Fruit fly (Drosophila melanogaster) whole organism, embryonic: ENCODE results near the gene msl-3.

Source experiments
- Bdp1 ChIP-seq: fragments of 200-800 bp; sonication (Bioruptor generic); optimal IDR thresholded peaks from 3 replicates; lab custom pipeline; 2016; ENCODE audit warnings: missing biosample characterization, missing genetic modification characterization
- CG1024 ChIP-seq: fragments of 200-800 bp; sonication (Bioruptor generic); IDR thresholded peaks from 2 replicates; pipeline ENCODE4 v1.3.6; 2022; ENCODE audit warnings: missing biosample characterization, missing genetic modification characterization
- CG10979 ChIP-seq: fragments of 200-800 bp; sonication (Bioruptor generic); optimal IDR thresholded peaks from 2 replicates; lab custom pipeline; 2018; ENCODE audit warnings: missing biosample characterization, mild to moderate bottlenecking, missing genetic modification characterization, moderate library complexity
- CG11398 ChIP-seq: fragments of 200-800 bp; sonication (Bioruptor generic); optimal IDR thresholded peaks from 2 replicates; lab custom pipeline; 2016; ENCODE audit warnings: missing biosample characterization, missing genetic modification characterization
- CG11560 ChIP-seq: fragments of 200-800 bp; sonication (Bioruptor generic); IDR thresholded peaks from 3 replicates; pipeline ENCODE4 v1.3.6; 2022; ENCODE audit warnings: missing biosample characterization, missing genetic modification characterization
- CG11696 ChIP-seq: fragments of 200-800 bp; sonication (Bioruptor generic); IDR thresholded peaks from 2 replicates; pipeline ENCODE4 v1.3.6; 2022; ENCODE audit warnings: missing biosample characterization, missing genetic modification characterization
- CG12391 ChIP-seq: fragments of 200-800 bp; sonication (Bioruptor generic); optimal IDR thresholded peaks from 3 replicates; lab custom pipeline; 2018; ENCODE audit warnings: missing biosample characterization, mild to moderate bottlenecking, missing genetic modification characterization, moderate library complexity
- CG12744 ChIP-seq: fragments of 200-800 bp; sonication (Bioruptor generic); optimal IDR thresholded peaks from 2 replicates; lab custom pipeline; 2016; ENCODE audit warnings: missing biosample characterization, missing genetic modification characterization
- CG14667 ChIP-seq: fragments of 200-800 bp; sonication (Bioruptor generic); IDR thresholded peaks from 2 replicates; pipeline ENCODE4 v1.3.6; 2022; ENCODE audit warnings: missing biosample characterization, missing genetic modification characterization
- CG17829 ChIP-seq: fragments of 200-800 bp; optimal IDR thresholded peaks from 2 replicates; lab custom pipeline; 2019; ENCODE audit warnings: missing biosample characterization, mild to moderate bottlenecking, missing genetic modification characterization, moderate library complexity
- CG18262 ChIP-seq: fragments of 200-800 bp; optimal IDR thresholded peaks from 3 replicates; lab custom pipeline; 2019; ENCODE audit warnings: missing biosample characterization, mild to moderate bottlenecking, missing genetic modification characterization, moderate library complexity
- CG18599 ChIP-seq: fragments of 200-800 bp; sonication (Bioruptor generic); optimal IDR thresholded peaks from 3 replicates; lab custom pipeline; 2017; ENCODE audit warnings: missing biosample characterization, missing genetic modification characterization, mild to moderate bottlenecking, moderate library complexity, missing genetic modification reagents
- CG2129 ChIP-seq: fragments of 200-800 bp; sonication (Bioruptor generic); IDR thresholded peaks from 2 replicates; pipeline ENCODE4 v1.3.6; 2022; ENCODE audit warnings: missing biosample characterization, missing genetic modification characterization; ENCODE audit not compliant: partially characterized antibody
- CG2202 ChIP-seq: fragments of 200-800 bp; sonication (Bioruptor generic); optimal IDR thresholded peaks from 2 replicates; lab custom pipeline; 2018; ENCODE audit warnings: missing biosample characterization, mild to moderate bottlenecking, missing genetic modification characterization
- CG31224 ChIP-seq: fragments of 200-800 bp; sonication (Bioruptor generic); IDR thresholded peaks from 2 replicates; pipeline ENCODE4 v1.3.6; 2022; ENCODE audit warnings: missing biosample characterization, missing genetic modification characterization
- CG31388 ChIP-seq: fragments of 200-800 bp; sonication (Bioruptor generic); optimal IDR thresholded peaks from 2 replicates; lab custom pipeline; 2016; ENCODE audit warnings: missing biosample characterization, missing genetic modification characterization
- CG31441 ChIP-seq: fragments of 200-800 bp; sonication (Bioruptor generic); IDR thresholded peaks from 2 replicates; pipeline ENCODE4 v1.3.6; 2022; ENCODE audit warnings: missing biosample characterization, missing genetic modification characterization
- CG3407 ChIP-seq: fragments of 200-800 bp; sonication (Bioruptor generic); optimal IDR thresholded peaks from 2 replicates; lab custom pipeline; 2018; ENCODE audit warnings: missing biosample characterization, mild to moderate bottlenecking, missing genetic modification characterization
- CG43689 ChIP-seq: fragments of 200-800 bp; sonication (Bioruptor generic); IDR thresholded peaks from 2 replicates; pipeline ENCODE4 v1.3.6; 2022; ENCODE audit warnings: missing biosample characterization, missing genetic modification characterization
- CG8944 ChIP-seq: fragments of 200-800 bp; sonication (Bioruptor generic); optimal IDR thresholded peaks from 3 replicates; lab custom pipeline; 2016; ENCODE audit warnings: missing biosample characterization, missing genetic modification characterization
- CrebB ChIP-seq: fragments of 200-800 bp; sonication (Bioruptor generic); optimal IDR thresholded peaks from 3 replicates; lab custom pipeline; 2018; ENCODE audit warnings: missing biosample characterization, mild to moderate bottlenecking, missing genetic modification characterization
- E2f1 ChIP-seq: fragments of 200-800 bp; sonication (Bioruptor generic); IDR thresholded peaks from 2 replicates; pipeline ENCODE4 v1.3.6; 2022; ENCODE audit warnings: missing biosample characterization, missing genetic modification characterization
- Fer3 ChIP-seq: fragments of 200-800 bp; sonication (Bioruptor generic); optimal IDR thresholded peaks from 2 replicates; lab custom pipeline; 2018; ENCODE audit warnings: missing biosample characterization, mild to moderate bottlenecking, missing genetic modification characterization, moderate library complexity
- HHEX ChIP-seq: fragments of 200-800 bp; sonication (Bioruptor generic); optimal IDR thresholded peaks from 3 replicates; lab custom pipeline; 2017; ENCODE audit warnings: missing biosample characterization, mild to moderate bottlenecking, missing genetic modification characterization, missing genetic modification reagents
- Hmx ChIP-seq: fragments of 200-800 bp; sonication (Bioruptor generic); optimal IDR thresholded peaks from 2 replicates; lab custom pipeline; 2016; ENCODE audit warnings: missing biosample characterization, missing genetic modification characterization
- Hr78 ChIP-seq, 2 experiments: fragments of 200-800 bp in 1 of 2; fragments of >200 bp in 1 of 2; sonication (Bioruptor generic) in 1 of 2; optimal IDR thresholded peaks; 2 replicates each; lab custom pipeline; 2017 to 2019; ENCODE audit warnings: missing biosample characterization in 2 of 2, missing genetic modification characterization in 2 of 2, mild to moderate bottlenecking in 1 of 2, moderate library complexity in 1 of 2
- Meics ChIP-seq: fragments of 200-800 bp; sonication (Bioruptor generic); optimal IDR thresholded peaks from 2 replicates; lab custom pipeline; 2017; ENCODE audit warnings: missing biosample characterization, mild to moderate bottlenecking, missing genetic modification characterization
- NC2β ChIP-seq: fragments of 200-800 bp; sonication (Bioruptor generic); optimal IDR thresholded peaks from 2 replicates; lab custom pipeline; 2016; ENCODE audit warnings: missing biosample characterization, missing genetic modification characterization
- Oaz ChIP-seq: fragments of 200-800 bp; sonication (Bioruptor generic); IDR thresholded peaks from 2 replicates; pipeline ENCODE4 v1.3.6; 2022; ENCODE audit warnings: missing biosample characterization, missing genetic modification characterization
- Ssrp ChIP-seq: fragments of 200-800 bp; sonication (Bioruptor generic); optimal IDR thresholded peaks from 2 replicates; lab custom pipeline; 2018; ENCODE audit warnings: missing biosample characterization, mild to moderate bottlenecking, missing genetic modification characterization, moderate library complexity
- Xrp1 ChIP-seq: fragments of 200-800 bp; sonication (Bioruptor generic); IDR thresholded peaks from 2 replicates; pipeline ENCODE4 v1.3.6; 2022; ENCODE audit warnings: missing biosample characterization, missing genetic modification characterization
- bbx ChIP-seq: fragments of 200-800 bp; sonication (Bioruptor generic); IDR thresholded peaks from 2 replicates; pipeline ENCODE4 v1.3.6; 2022; ENCODE audit warnings: missing biosample characterization, missing genetic modification characterization; ENCODE audit not compliant: partially characterized antibody
- caup ChIP-seq: fragments of 200-800 bp; sonication (Bioruptor generic); optimal IDR thresholded peaks from 3 replicates; lab custom pipeline; 2017; ENCODE audit warnings: missing biosample characterization, mild to moderate bottlenecking, missing genetic modification characterization, moderate library complexity; ENCODE audit not compliant: severe bottlenecking
- crol ChIP-seq: fragments of 200-800 bp; sonication (Bioruptor generic); IDR thresholded peaks from 2 replicates; pipeline ENCODE4 v1.3.6; 2022; ENCODE audit warnings: missing biosample characterization, missing genetic modification characterization
- dimm ChIP-seq: fragments of 200-800 bp; sonication (Bioruptor generic); IDR thresholded peaks from 2 replicates; pipeline ENCODE4 v1.3.6; 2022; ENCODE audit warnings: missing biosample characterization, missing genetic modification characterization
- grau ChIP-seq: fragments of 200-800 bp; optimal IDR thresholded peaks from 3 replicates; lab custom pipeline; 2019; ENCODE audit warnings: missing biosample characterization, mild to moderate bottlenecking, missing genetic modification characterization, moderate library complexity
- ind ChIP-seq: fragments of 200-800 bp; sonication (Bioruptor generic); optimal IDR thresholded peaks from 3 replicates; lab custom pipeline; 2016; ENCODE audit warnings: missing biosample characterization, missing genetic modification characterization
- insv ChIP-seq, 2 experiments: fragments of 200-800 bp; sonication (Bioruptor generic); optimal IDR thresholded peaks; 3 replicates each; lab custom pipeline; 2016 to 2018; ENCODE audit warnings: missing biosample characterization in 2 of 2, missing genetic modification characterization in 2 of 2
- knrl ChIP-seq: fragments of 200-800 bp; sonication (Bioruptor generic); IDR thresholded peaks from 3 replicates; pipeline ENCODE4 v1.3.6; 2022; ENCODE audit warnings: missing biosample characterization, missing genetic modification characterization; ENCODE audit not compliant: partially characterized antibody
- maf-S ChIP-seq: fragments of 200-800 bp; sonication (Bioruptor generic); optimal IDR thresholded peaks from 2 replicates; lab custom pipeline; 2016; ENCODE audit warnings: missing biosample characterization, missing genetic modification characterization
- mld ChIP-seq: fragments of 200-800 bp; sonication (Bioruptor generic); IDR thresholded peaks from 3 replicates; pipeline ENCODE4 v1.3.6; 2022; ENCODE audit warnings: missing biosample characterization, missing genetic modification characterization; ENCODE audit not compliant: partially characterized antibody
- nom ChIP-seq: fragments of 200-800 bp; sonication (Bioruptor generic); optimal IDR thresholded peaks from 2 replicates; lab custom pipeline; 2017; ENCODE audit warnings: missing biosample characterization, missing genetic modification characterization, mild to moderate bottlenecking, moderate library complexity, missing genetic modification reagents
- sens-2 ChIP-seq: fragments of 200-800 bp; sonication (Bioruptor generic); IDR thresholded peaks from 2 replicates; pipeline ENCODE4 v1.3.6; 2022; ENCODE audit warnings: missing biosample characterization, missing genetic modification characterization
- sima ChIP-seq: fragments of 200-800 bp; sonication (Bioruptor generic); optimal IDR thresholded peaks from 2 replicates; lab custom pipeline; 2016; ENCODE audit warnings: missing biosample characterization, missing genetic modification characterization
- sisA ChIP-seq: fragments of 200-800 bp; sonication (Bioruptor generic); IDR thresholded peaks from 2 replicates; pipeline ENCODE4 v1.3.6; 2022; ENCODE audit warnings: missing biosample characterization, missing genetic modification characterization
- sug ChIP-seq: fragments of 200-800 bp; optimal IDR thresholded peaks from 2 replicates; lab custom pipeline; 2019; ENCODE audit warnings: missing biosample characterization, mild to moderate bottlenecking, missing genetic modification characterization, moderate library complexity
- zf30C ChIP-seq: fragments of 200-800 bp; sonication (Bioruptor generic); optimal IDR thresholded peaks from 3 replicates; lab custom pipeline; 2018; ENCODE audit warnings: missing biosample characterization, mild to moderate bottlenecking, missing genetic modification characterization

Gene msl-3

DNA sequence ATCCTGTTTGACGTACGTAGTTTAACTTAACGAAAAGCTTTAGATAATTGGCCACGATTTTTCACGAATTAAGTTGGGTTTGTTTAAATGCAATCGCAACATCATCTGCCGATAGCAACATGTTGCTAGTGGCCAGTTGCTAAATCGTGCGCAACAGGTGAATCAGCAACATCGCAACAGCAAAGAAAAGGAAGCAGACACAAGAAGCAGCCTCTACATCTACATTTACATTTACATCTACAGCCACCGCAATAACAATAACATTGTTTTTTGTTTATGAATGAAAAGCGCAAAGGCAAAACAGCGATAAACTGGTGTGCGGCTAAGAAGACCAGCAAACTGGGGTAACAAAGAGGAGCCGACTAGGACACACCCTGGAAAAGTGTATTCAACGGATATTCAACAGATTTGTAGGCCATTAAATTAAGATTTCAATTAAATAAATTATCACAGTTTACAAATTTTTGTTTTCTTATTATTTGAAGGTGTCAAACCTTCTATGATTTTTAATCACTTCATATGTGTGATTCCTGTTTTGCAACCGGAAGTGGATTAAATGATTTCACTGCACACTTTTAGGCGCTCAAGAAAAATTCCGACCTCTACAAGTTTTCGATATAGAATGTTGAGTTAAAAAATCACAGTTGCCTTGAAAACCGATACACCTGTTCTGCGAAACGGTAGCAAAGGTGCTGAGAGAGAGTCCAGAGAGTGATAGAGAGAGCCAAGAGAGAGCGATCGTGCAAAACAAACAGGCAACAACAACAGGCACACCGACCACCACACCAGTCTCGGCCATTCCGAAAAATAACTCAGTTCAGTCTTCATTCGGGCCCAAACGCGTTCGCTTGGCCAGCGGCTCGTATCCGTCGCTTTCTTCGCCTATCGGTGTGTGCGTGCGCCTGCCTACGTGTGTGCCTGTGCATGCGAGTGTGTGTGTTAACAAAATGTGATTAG, 8.6 kb upstream of the msl-3 start, which contains the start of gene melt (continued):
- TF ChIP-seq Hr78 (GFP tag; optimal IDR thresholded peaks at IDR 0.05; lab: Kevin White, UChicago) (peak in 1 of 2 experiments; percentile 45), CG12391 (peak; percentile 90), CrebB (peak; percentile 1), E2f1 (peak; percentile 64), Hmx (GFP tag; lab: Kevin White, UChicago) (peak; percentile 81), CG11398 (GFP tag; lab: Kevin White, UChicago) (peak; percentile 66), zf30C (GFP tag; lab: Kevin White, UChicago) (no peak), bbx (GFP tag; lab: Robert Waterston, UW) (peak; percentile 49; the same call in 1 of the 2 replicates), Oaz (GFP tag; lab: Robert Waterston, UW) (no peak; the same call in 1 of the 2 replicates), CG3407 (GFP tag; lab: Kevin White, UChicago) (peak; percentile 68), insv (GFP tag; optimal IDR thresholded peaks at IDR 0.05; lab: Kevin White, UChicago) (peak; percentile 37 to 56), Meics (GFP tag; lab: Kevin White, UChicago) (peak; percentile 91), CG11560 (peak; percentile 43; the same call in 1 of the 3 replicates), CG17829 (tag; lab: Kevin White, UChicago) (peak; percentile 91), CG31441 (GFP tag; lab: Robert Waterston, UW) (peak; percentile 94), sug (tag; lab: Kevin White, UChicago) (peak; percentile 82), CG12744 (GFP tag; lab: Kevin White, UChicago) (peak; percentile 83), dimm (GFP tag; lab: Robert Waterston, UW) (0 out of 2 replicates have a peak, but pooled peaks have one; percentile 25), CG31388 (peak; percentile 49), CG43689 (GFP tag; lab: Robert Waterston, UW) (no peak), caup (GFP tag; lab: Kevin White, UChicago) (peak; percentile 81), CG2202 (tag; lab: Kevin White, UChicago) (peak; percentile 66), CG11696 (GFP tag; lab: Robert Waterston, UW) (no peak), CG18262 (tag; lab: Kevin White, UChicago) (peak; percentile 94), maf-S (peak; percentile 81), Xrp1 (GFP tag; lab: Robert Waterston, UW) (peak; percentile 79), CG18599 (GFP tag; lab: Kevin White, UChicago) (peak; percentile 85), Bdp1 (GFP tag; lab: Kevin White, UChicago) (peak; percentile 66), ind (GFP tag; lab: Kevin White, UChicago) (peak; percentile 89), mld (peak; percentile 54; the same call in 1 of the 3 replicates), sisA (GFP tag; lab: Robert Waterston, UW) (peak; percentile 76), sima (peak; percentile 71), NC2β (GFP tag; lab: Kevin White, UChicago) (peak; percentile 71), crol (GFP tag; lab: Robert Waterston, UW) (no peak), CG31224 (GFP tag; lab: Robert Waterston, UW) (peak; percentile 76), sens-2 (GFP tag; lab: Robert Waterston, UW) (peak; percentile 43; the same call in 1 of the 2 replicates), CG14667 (peak; percentile 76), CG2129 (GFP tag; lab: Robert Waterston, UW) (no peak), Fer3 (tag; lab: Kevin White, UChicago) (peak; percentile 73), CG1024 (GFP tag; lab: Robert Waterston, UW) (no peak), knrl (GFP tag; lab: Robert Waterston, UW) (peak; percentile 20; the same call in 1 of the 3 replicates), grau (tag; lab: Kevin White, UChicago) (peak; percentile 90), nom (GFP tag; lab: Kevin White, UChicago) (peak; percentile 65), CG8944 (peak; percentile 82), HHEX (GFP tag; lab: Kevin White, UChicago) (peak; percentile 85), CG10979 (peak; percentile 89), Ssrp (peak; percentile 89)
